Worm (Caenorhabditis elegans): ENCODE measurements around the gene T03F7.6.

DNA sequence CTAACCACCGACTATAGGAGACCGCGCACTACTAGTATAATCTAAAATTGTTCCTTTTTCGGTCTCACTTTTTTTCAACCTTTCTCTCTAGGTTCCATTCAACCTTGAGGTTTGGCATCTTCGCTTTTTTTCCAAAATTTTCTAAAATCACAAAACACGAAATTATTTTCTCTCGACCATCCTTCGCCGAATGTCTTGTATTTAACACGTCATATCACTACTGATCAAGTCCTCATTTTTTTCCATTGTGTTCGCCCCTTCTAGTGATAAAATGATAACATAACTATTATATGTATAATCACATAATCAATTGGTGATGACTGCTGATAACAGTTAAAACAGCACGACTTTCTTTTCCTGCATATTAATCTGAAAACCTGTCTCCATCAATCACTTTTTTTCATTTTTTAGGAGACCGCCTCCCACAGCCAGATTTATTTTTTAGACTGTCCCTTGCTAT, 16.6 kb downstream of the T03F7.6 start, which contains the start of gene T03F7.7:
- no peak for TF ChIP-seq lsy-2 (tag; optimal IDR thresholded peaks at IDR 0.05)
- TF ChIP-seq snpc-4 (tag; optimal IDR thresholded peaks at IDR 0.05), result no peak
- no peak for TF ChIP-seq unc-62 (GFP tag; optimal IDR thresholded peaks at IDR 0.05)
